Worm (Caenorhabditis elegans) whole organism, L1 larva: ENCODE data around the gene Y54F10BM.3.

Source experiments
- alr-1 ChIP-seq: fragments of 200-800 bp; sonication (Bioruptor generic); optimal IDR thresholded peaks from 2 replicates; lab custom pipeline; 2018; ENCODE audit warnings: borderline replicate concordance, mild to moderate bottlenecking, missing genetic modification characterization, missing compliant biosample characterization
- ama-1 ChIP-seq: fragments of 150-350 bp; optimal IDR thresholded peaks from 2 replicates; lab custom pipeline; 2014
- dpl-1 ChIP-seq, 3 experiments: fragments of 150-350 bp in 2 of 3; sonication (generic microtip) in 1 of 3; optimal IDR thresholded peaks; 2 replicates each; lab custom pipeline; 2014 to 2017; ENCODE audit warnings: missing biosample characterization in 3 of 3, missing genetic modification characterization in 3 of 3, missing genetic modification reagents in 3 of 3
- hlh-4 ChIP-seq: sonication (generic microtip); optimal IDR thresholded peaks from 2 replicates; lab custom pipeline; 2016; ENCODE audit warnings: mild to moderate bottlenecking, missing genetic modification characterization, missing compliant biosample characterization
- irx-1 ChIP-seq: sonication (generic microtip); optimal IDR thresholded peaks from 2 replicates; lab custom pipeline; 2016; ENCODE audit warnings: missing genetic modification characterization, missing compliant biosample characterization
- isw-1 ChIP-seq: fragments of 200-800 bp; sonication (Bioruptor generic); IDR thresholded peaks from 2 replicates; pipeline ENCODE4 v1.3.6; 2022; ENCODE audit warnings: missing genetic modification characterization, missing compliant biosample characterization
- lin-15B ChIP-seq: fragments of 150-350 bp; sonication (generic microtip); optimal IDR thresholded peaks from 3 replicates; lab custom pipeline; 2014; ENCODE audit warnings: missing biosample characterization, missing genetic modification characterization
- lin-35 ChIP-seq, 2 experiments: fragments of 150-350 bp; optimal IDR thresholded peaks; 2 replicates each; lab custom pipeline; 2014; ENCODE audit warnings: missing biosample characterization in 2 of 2, missing genetic modification characterization in 2 of 2, missing genetic modification reagents in 2 of 2
- mab-9 ChIP-seq: fragments of 200-800 bp; sonication (Bioruptor generic); IDR thresholded peaks from 2 replicates; pipeline ENCODE4 v1.3.6; 2022; ENCODE audit warnings: missing genetic modification reagents, missing genetic modification characterization, missing compliant biosample characterization
- mep-1 ChIP-seq: fragments of 150-350 bp; optimal IDR thresholded peaks from 2 replicates; lab custom pipeline; 2014; ENCODE audit warnings: missing biosample characterization, missing genetic modification characterization
- nhr-12 ChIP-seq: sonication (generic microtip); optimal IDR thresholded peaks from 2 replicates; lab custom pipeline; 2017; ENCODE audit warnings: missing biosample characterization, missing genetic modification characterization
- snpc-4 ChIP-seq: fragments of 150-350 bp; optimal IDR thresholded peaks from 2 replicates; lab custom pipeline; 2014; ENCODE audit warnings: missing biosample characterization, missing genetic modification characterization
- zag-1 ChIP-seq: fragments of 150-350 bp; optimal IDR thresholded peaks from 2 replicates; lab custom pipeline; 2014; ENCODE audit warnings: missing biosample characterization, missing genetic modification characterization
- ztf-11 ChIP-seq, 2 experiments: sonication (generic microtip); optimal IDR thresholded peaks; 2 replicates each; lab custom pipeline; 2016 to 2017; ENCODE audit warnings: missing genetic modification characterization in 2 of 2, missing biosample characterization in 1 of 2, missing compliant biosample characterization in 1 of 2

DNA sequence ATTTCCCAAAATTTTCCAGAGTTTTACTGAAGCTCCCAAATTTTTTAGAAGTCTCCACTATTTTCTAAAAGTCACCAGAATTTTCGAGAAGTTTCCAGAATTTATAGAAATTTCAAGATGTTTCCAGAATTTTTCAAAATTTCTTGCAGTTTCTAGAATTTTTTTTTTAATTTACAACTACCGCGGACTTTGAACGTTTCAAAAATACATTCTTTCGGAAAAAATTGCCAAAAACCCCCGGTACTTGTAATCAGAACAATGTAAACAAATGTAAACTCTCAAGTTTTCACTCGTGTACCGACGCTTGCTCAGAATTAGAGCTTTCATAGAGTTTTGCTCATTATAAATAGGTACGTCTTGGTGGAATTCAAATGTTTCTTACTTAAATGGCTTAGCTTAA is 9.1 kb upstream of the Y54F10BM.3 start, which contains the start of gene fbxa-39:
- TF ChIP-seq lin-15B (no peak), ama-1 (lab: Kevin White, UChicago) (no peak), snpc-4 (tag; lab: Kevin White, UChicago) (no peak), isw-1 (GFP tag; lab: Robert Waterston, UW) (no peak), zag-1 (no peak), mab-9 (GFP tag; lab: Robert Waterston, UW) (no peak), alr-1 (no peak), dpl-1 (GFP tag; optimal IDR thresholded peaks at IDR 0.05; lab: Kevin White, UChicago) (no peak), lin-35 (GFP tag; optimal IDR thresholded peaks at IDR 0.05; lab: Kevin White, UChicago) (no peak), mep-1 (no peak), irx-1 (tag; lab: Kevin White, UChicago) (no peak), nhr-12 (tag; lab: Kevin White, UChicago) (no peak), hlh-4 (tag; lab: Kevin White, UChicago) (no peak), ztf-11 (tag; optimal IDR thresholded peaks at IDR 0.05; lab: Kevin White, UChicago) (no peak)
